Worm (Caenorhabditis elegans) whole organism, L3 larva: ENCODE results near the gene zfp-1.

Experiments used
- fos-1 ChIP-seq: fragments of 150-350 bp; optimal IDR thresholded peaks from 2 replicates; lab custom pipeline; 2014; ENCODE audit warnings: missing biosample characterization, missing genetic modification characterization
- nhr-237 ChIP-seq: fragments of 150-350 bp; optimal IDR thresholded peaks from 2 replicates; lab custom pipeline; 2014; ENCODE audit warnings: missing biosample characterization, missing genetic modification characterization

ce11 chrIII:8845114-8845513, 53.8 kb downstream of the zfp-1 start, which contains the start of gene F44E2.6:
- TF ChIP-seq nhr-237 (no peak), fos-1 (no peak)
